Worm (Caenorhabditis elegans) whole organism, L4 larva: ENCODE data around the gene clec-56.

Source experiments
- ama-1 ChIP-seq: fragments of 150-350 bp; optimal IDR thresholded peaks from 2 replicates; lab custom pipeline; 2014; ENCODE audit warnings: inconsistent platforms, mixed read lengths
- lin-39 ChIP-seq: fragments of 150-350 bp; optimal IDR thresholded peaks from 2 replicates; lab custom pipeline; 2014; ENCODE audit warnings: missing biosample characterization, missing genetic modification reagents, missing genetic modification characterization
- mdl-1 ChIP-seq, 2 experiments: fragments of 150-350 bp in 1 of 2; sonication (generic microtip) in 1 of 2; optimal IDR thresholded peaks; 2 replicates each; lab custom pipeline; 2014 to 2017; ENCODE audit warnings: missing biosample characterization in 2 of 2, missing genetic modification characterization in 2 of 2
- mxl-3 ChIP-seq: fragments of 200-800 bp; sonication (Bioruptor generic); optimal IDR thresholded peaks from 2 replicates; lab custom pipeline; 2018; ENCODE audit warnings: mild to moderate bottlenecking, missing genetic modification characterization, missing compliant biosample characterization
- nhr-237 ChIP-seq: sonication (generic microtip); optimal IDR thresholded peaks from 2 replicates; lab custom pipeline; 2017; ENCODE audit warnings: missing biosample characterization, missing genetic modification characterization
- nhr-28 ChIP-seq: fragments of 150-350 bp; optimal IDR thresholded peaks from 2 replicates; lab custom pipeline; 2014; ENCODE audit warnings: missing biosample characterization, missing genetic modification characterization
- nhr-42 ChIP-seq: fragments of 200-800 bp; sonication (Bioruptor generic); IDR thresholded peaks from 2 replicates; pipeline ENCODE4 v1.3.6; 2022; ENCODE audit warnings: missing genetic modification characterization, missing compliant biosample characterization
- nhr-76 ChIP-seq: fragments of 150-350 bp; optimal IDR thresholded peaks from 2 replicates; lab custom pipeline; 2014; ENCODE audit warnings: missing biosample characterization, missing genetic modification characterization
- unc-130 ChIP-seq: sonication (generic microtip); optimal IDR thresholded peaks from 2 replicates; lab custom pipeline; 2016; ENCODE audit warnings: missing genetic modification reagents, missing genetic modification characterization, missing compliant biosample characterization
- unc-62 ChIP-seq, 3 experiments: fragments of 150-350 bp in 1 of 3; sonication (generic microtip); optimal IDR thresholded peaks in 2 of 3; peaks in 1 of 3; 1 replicate in 1 of 3; 2 replicates in 2 of 3; lab custom pipeline; 2014 to 2017; ENCODE audit warnings: missing biosample characterization in 3 of 3, missing genetic modification characterization in 3 of 3, missing genetic modification reagents in 3 of 3, missing genotype in 1 of 3
- vab-7 ChIP-seq: fragments of 200-800 bp; sonication (Bioruptor generic); IDR thresholded peaks from 2 replicates; pipeline ENCODE4 v1.3.6; 2022; ENCODE audit warnings: missing genetic modification reagents, missing genetic modification characterization, missing compliant biosample characterization
- zag-1 ChIP-seq: fragments of 150-350 bp; optimal IDR thresholded peaks from 2 replicates; lab custom pipeline; 2014; ENCODE audit warnings: missing biosample characterization, missing genetic modification characterization
- ztf-11 ChIP-seq: fragments of 150-350 bp; optimal IDR thresholded peaks from 2 replicates; lab custom pipeline; 2014; ENCODE audit warnings: missing biosample characterization, missing genetic modification characterization

DNA sequence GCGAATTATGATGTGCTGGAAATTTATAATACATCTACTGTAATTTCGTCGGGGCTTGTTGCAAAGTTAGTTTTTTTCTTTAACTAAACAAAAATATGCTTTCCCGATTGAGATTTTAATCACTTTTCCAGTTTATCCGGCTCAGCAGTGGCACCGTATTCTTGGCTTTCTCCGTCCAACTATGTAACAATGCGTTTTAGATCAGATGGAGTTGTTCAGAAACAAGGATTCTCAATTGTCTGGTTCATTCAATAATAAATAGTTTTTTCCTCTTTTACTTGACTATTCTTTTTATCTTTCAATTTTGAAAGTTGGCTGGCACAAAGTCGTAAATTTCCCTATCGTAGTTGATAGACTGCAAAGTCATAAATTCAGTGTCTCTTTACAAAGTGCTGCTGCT lies at the start of gene clec-56:
- peak; percentile 36 for TF ChIP-seq nhr-28 (tag; lab: Kevin White, UChicago)
- TF ChIP-seq nhr-42, result no peak
- no peak for TF ChIP-seq unc-130
- no peak for TF ChIP-seq nhr-237 (tag; lab: Kevin White, UChicago)
- TF ChIP-seq mdl-1 (tag; optimal IDR thresholded peaks at IDR 0.05; lab: Kevin White, UChicago), result no peak
- no peak for TF ChIP-seq nhr-76 (tag; lab: Kevin White, UChicago)
- no peak for TF ChIP-seq mxl-3
- TF ChIP-seq ama-1 (lab: Kevin White, UChicago), result no peak
- TF ChIP-seq lin-39 (tag; lab: Kevin White, UChicago), result no peak
- TF ChIP-seq unc-62 (GFP tag; optimal IDR thresholded peaks at IDR 0.05 in 1 of 2; lab: Kevin White, UChicago), result no peak
- no peak for TF ChIP-seq unc-62 (tag; optimal IDR thresholded peaks at IDR 0.05; lab: Kevin White, UChicago)
- TF ChIP-seq zag-1 (tag; lab: Kevin White, UChicago), result no peak
- TF ChIP-seq vab-7 (GFP tag; lab: Robert Waterston, UW), result no peak
- TF ChIP-seq ztf-11 (tag; lab: Kevin White, UChicago), result no peak
